Fruit fly (Drosophila melanogaster): Measurements from ENCODE around the gene CG6843.

CG6843 gene

DNA sequence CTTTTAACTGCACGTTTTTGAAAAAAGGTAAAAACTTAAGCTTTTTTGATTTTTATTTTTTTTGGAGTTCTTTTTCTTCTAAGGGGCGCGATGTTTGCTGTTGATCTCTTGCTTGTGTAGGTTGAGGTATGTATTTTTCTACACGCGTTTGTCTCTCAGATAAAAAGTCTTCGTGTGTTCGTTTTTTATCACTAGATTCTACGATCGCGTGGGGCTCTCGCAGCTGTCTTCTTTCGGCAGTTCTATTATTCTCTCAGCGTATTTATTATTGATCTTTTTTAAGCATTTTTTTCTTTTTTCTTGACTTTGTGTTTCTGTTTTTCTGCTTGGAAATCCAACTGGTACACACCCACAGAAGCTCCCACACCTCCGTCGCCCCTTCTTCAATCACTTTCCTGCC, 6.3 kb upstream of the CG6843 start:
- peak; percentile 63; the same call in 1 of the 2 replicates for TF ChIP-seq Ets98B (GFP tag; IDR thresholded peaks at IDR 0.05)
- TF ChIP-seq CG10348 (GFP tag; IDR thresholded peaks at IDR 0.05) = no peak
- no peak for TF ChIP-seq CG14655 (GFP tag; optimal IDR thresholded peaks at IDR 0.05)
- peak; percentile 27; the same call in 1 of the 2 replicates for TF ChIP-seq CG32121 (GFP tag; IDR thresholded peaks at IDR 0.05)
- no peak for TF ChIP-seq CG13204 (GFP tag; optimal IDR thresholded peaks at IDR 0.05)
- TF ChIP-seq CG17806 (tag; optimal IDR thresholded peaks at IDR 0.05) = no peak
- peak; percentile 77 for TF ChIP-seq CG4496 (GFP tag; IDR thresholded peaks at IDR 0.05)
- TF ChIP-seq CG12605 (GFP tag; IDR thresholded peaks at IDR 0.05) = peak; percentile 46; the same call in 1 of the 2 replicates
- TF ChIP-seq CG34367 (tag; optimal IDR thresholded peaks at IDR 0.05) = no peak

DNA sequence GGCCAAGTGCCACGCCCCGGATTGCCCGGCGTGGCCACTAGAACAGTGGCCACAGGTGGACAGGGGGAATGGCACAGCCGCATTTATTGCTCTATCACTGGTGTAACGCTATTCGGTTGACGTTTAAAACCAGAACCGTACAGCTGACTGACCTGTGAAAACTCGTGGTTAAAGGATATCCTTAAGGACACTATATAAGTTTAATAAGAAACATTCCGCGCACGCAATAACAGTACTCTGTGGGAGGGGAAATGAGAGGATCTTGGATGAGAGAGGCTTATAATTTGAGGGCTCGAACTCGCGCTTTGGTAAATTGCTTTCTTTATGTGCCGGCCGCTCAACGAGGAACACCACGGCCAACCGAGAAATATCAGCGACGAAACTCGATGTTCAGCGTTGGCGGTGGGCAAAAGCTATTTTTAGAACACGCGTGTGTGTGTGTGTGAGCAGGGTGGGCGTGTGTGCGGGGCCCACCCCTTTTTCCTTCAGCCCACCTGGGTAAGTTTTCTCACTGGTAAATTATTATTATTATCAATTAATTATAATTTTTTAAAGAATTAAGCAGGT, 5.0 kb upstream of the CG6843 start:
- TF ChIP-seq CG17806 (tag; optimal IDR thresholded peaks at IDR 0.05) (no peak), CG12605 (GFP tag; IDR thresholded peaks at IDR 0.05) (no peak), CG8159 (tag; optimal IDR thresholded peaks at IDR 0.05) (no peak), CG15710 (tag; optimal IDR thresholded peaks at IDR 0.05) (no peak), Pif1B (GFP tag; optimal IDR thresholded peaks at IDR 0.05) (no peak), CG8301 (tag; optimal IDR thresholded peaks at IDR 0.05) (no peak), CG4496 (GFP tag; IDR thresholded peaks at IDR 0.05) (0 out of 3 replicates have a peak, but pooled peaks have one; percentile 53), gl (tag; optimal IDR thresholded peaks at IDR 0.05) (no peak), EcR (GFP tag; optimal IDR thresholded peaks at IDR 0.05) (peak; percentile 51)

DNA sequence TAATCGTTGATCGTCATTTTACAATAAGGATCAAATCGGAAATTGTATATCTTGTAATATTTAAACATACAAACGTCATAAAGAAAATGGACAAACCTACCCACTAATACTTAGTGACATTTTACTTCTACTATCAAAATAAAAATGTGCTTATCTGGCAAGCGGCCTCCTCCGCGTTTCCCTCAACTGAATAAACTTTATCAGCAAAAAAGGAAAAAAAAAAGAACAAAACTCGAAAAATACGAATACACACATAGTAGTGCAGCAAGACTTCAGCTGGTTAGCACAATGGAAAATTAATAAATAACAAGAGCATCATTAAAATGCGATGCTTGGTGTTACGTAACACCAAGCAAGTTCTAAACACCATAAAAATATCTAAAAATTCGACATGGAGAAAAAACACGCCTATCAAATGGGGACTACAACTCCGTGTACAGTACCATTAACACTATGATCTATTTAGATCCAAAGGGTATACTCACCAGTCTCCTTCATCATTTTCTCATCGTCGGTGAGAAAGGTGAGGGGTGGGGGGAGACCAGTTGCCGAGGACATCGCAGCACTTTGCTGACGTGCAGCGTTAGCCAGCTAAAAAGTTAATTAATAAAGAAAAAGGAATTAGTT, 3.8 kb upstream of the CG6843 start:
- TF ChIP-seq CG4496 (GFP tag; IDR thresholded peaks at IDR 0.05) = 0 out of 3 replicates have a peak, but pooled peaks have one; percentile 5
- TF ChIP-seq D1 (tag; optimal IDR thresholded peaks at IDR 0.05) = peak; percentile 50
- no peak for TF ChIP-seq Ets98B (GFP tag; IDR thresholded peaks at IDR 0.05)

DNA sequence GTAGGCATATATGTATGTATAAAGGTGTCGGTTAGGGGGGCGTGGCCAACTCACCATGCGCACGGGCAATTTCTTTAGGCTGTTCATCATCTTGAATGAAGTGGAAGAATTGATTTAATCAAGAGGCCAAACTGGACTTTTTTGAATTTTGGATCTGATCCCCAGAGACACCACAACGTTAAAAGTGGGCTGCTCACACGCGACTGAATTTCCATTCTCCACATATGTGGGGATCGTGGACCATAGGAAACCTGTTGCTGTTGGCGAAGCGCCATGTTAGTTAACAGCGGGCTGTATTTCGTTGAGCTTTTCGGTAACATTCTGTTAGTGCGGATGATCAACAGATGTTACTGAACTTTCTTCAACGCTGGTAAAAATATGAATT, 3.3 kb upstream of the CG6843 start, which contains the start of gene CG3902:
TSS of gene CG3902 (minus strand) at position 208 of the 385 bp plus-strand sequence.
- no peak for TF ChIP-seq CG8159 (tag; optimal IDR thresholded peaks at IDR 0.05)
- TF ChIP-seq CG17806 (tag; optimal IDR thresholded peaks at IDR 0.05) = no peak
- TF ChIP-seq Snoo (tag; optimal IDR thresholded peaks at IDR 0.05) = peak; percentile 25
- peak; percentile 49; the same call in 1 of the 2 replicates for TF ChIP-seq Ets98B (GFP tag; IDR thresholded peaks at IDR 0.05)
- no peak for TF ChIP-seq CG8301 (tag; optimal IDR thresholded peaks at IDR 0.05)
- TF ChIP-seq EcR (GFP tag; optimal IDR thresholded peaks at IDR 0.05) = peak; percentile 66
- no peak for TF ChIP-seq CG14655 (GFP tag; optimal IDR thresholded peaks at IDR 0.05)
- TF ChIP-seq fd96Ca (GFP tag; IDR thresholded peaks at IDR 0.05) = no peak
- peak; percentile 37; the same call in 1 of the 2 replicates for TF ChIP-seq CG32121 (GFP tag; IDR thresholded peaks at IDR 0.05)

DNA sequence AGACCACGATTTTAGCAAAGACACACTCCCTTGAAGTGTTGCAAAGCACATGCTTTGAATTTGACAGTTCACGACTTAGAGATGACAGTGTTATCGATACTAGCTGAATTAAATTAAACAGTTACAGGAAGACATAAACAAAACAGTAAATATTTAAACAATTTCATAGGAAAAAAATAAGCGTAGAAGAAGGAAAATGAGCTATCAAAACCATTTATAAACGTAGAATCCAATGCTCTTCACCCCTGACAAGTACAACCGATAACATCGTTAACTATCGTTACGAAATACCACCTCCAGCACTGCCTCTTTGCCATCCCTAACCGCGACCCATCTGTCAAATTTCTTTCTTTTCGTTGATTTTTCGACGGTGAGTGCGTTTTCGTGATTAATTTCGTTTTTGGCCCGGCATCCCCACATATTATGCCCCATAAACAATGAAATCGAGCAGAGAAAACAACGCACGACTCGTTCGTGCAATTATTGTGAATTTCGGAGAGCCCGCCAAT, 2.6 kb upstream of the CG6843 start, which contains the start of gene RpL26:
TSS of gene RpL26 (plus strand) at position 106 of the 509 bp plus-strand sequence.
- TF ChIP-seq CG17806 (tag; optimal IDR thresholded peaks at IDR 0.05) (peak; percentile 23), CG32121 (GFP tag; IDR thresholded peaks at IDR 0.05) (peak; percentile 27; the same call in 1 of the 2 replicates), CG9948 (tag; optimal IDR thresholded peaks at IDR 0.05) (peak; percentile 20), CG13204 (GFP tag; optimal IDR thresholded peaks at IDR 0.05) (no peak), CG8301 (tag; optimal IDR thresholded peaks at IDR 0.05) (no peak), CG4496 (GFP tag; IDR thresholded peaks at IDR 0.05) (0 out of 3 replicates have a peak, but pooled peaks have one; percentile 16), Snoo (tag; optimal IDR thresholded peaks at IDR 0.05) (peak; percentile 51), CG12605 (GFP tag; IDR thresholded peaks at IDR 0.05) (peak; percentile 32; the same call in 1 of the 2 replicates), Pif1A (GFP tag; optimal IDR thresholded peaks at IDR 0.05) (no peak), CG34367 (tag; optimal IDR thresholded peaks at IDR 0.05) (peak; percentile 32), CG14655 (GFP tag; optimal IDR thresholded peaks at IDR 0.05) (no peak), gl (tag; optimal IDR thresholded peaks at IDR 0.05) (peak; percentile 33), CG8159 (tag; optimal IDR thresholded peaks at IDR 0.05) (peak; percentile 54), CG15710 (tag; optimal IDR thresholded peaks at IDR 0.05) (peak; percentile 65), Ets98B (GFP tag; IDR thresholded peaks at IDR 0.05) (no peak), rn (GFP tag; IDR thresholded peaks at IDR 0.05) (no peak)

DNA sequence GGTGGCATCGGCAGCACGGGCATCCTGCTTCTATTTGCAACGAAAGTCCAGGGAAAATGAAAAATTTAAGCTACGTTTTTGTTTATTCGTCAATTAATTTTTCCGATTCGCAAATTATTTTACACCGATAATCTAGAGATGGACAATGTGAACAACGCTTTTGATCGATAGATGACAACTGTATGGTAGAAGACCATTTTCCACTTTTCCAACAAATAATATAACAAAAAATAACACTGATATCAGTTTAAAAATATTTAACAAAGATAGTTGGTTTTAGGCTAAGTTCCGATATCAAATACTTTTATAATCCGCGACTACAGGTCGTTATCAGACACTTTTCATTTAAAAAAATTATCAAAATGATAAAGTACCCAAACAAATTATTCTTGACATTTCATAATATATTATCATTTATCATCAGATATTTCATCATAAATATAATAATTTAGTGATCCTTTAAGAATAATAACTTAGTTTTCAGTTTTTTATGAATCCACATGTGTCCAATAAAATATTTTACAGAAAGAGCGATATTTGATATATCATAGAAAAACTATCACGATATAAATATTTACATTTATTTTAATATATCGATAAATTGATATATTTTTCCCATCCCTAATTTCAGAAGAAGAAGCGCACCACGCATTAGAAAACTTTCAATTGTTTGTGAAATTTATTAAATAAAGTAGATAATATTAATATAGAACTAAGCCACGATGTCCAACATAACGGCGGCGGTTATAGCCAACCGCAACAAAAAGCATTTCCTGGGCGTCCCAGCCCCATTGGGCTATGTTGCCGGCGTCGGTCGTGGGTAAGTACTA, 3.6 kb downstream of the CG6843 start, which contains the start of the genes CSN1b and Prp6:
TSS of gene CSN1b (minus strand) at position 159 of the 830 bp plus-strand sequence.
TSS of gene Prp6 (plus strand) at position 601 of the 830 bp plus-strand sequence.
- TF ChIP-seq CG32121 (GFP tag; IDR thresholded peaks at IDR 0.05) (no peak), CG34367 (tag; optimal IDR thresholded peaks at IDR 0.05) (no peak), CG10348 (GFP tag; IDR thresholded peaks at IDR 0.05) (no peak), CG17806 (tag; optimal IDR thresholded peaks at IDR 0.05) (no peak), fd96Ca (GFP tag; IDR thresholded peaks at IDR 0.05) (no peak), CG14655 (GFP tag; optimal IDR thresholded peaks at IDR 0.05) (no peak)

Measured in whole organism, pupa.